Worm (Caenorhabditis elegans) whole organism, mixed stage, embryonic: ENCODE results near the gene fsn-1.

Experiments used
- blmp-1 ChIP-seq: fragments of 150-350 bp; optimal IDR thresholded peaks from 2 replicates; lab custom pipeline; 2014; ENCODE audit warnings: missing biosample characterization, missing genetic modification characterization
- ces-1 ChIP-seq: fragments of 150-350 bp; optimal IDR thresholded peaks from 2 replicates; lab custom pipeline; 2014; ENCODE audit warnings: missing biosample characterization, missing genetic modification reagents, missing genetic modification characterization
- nhr-12 ChIP-seq: fragments of 150-350 bp; optimal IDR thresholded peaks from 2 replicates; lab custom pipeline; 2014; ENCODE audit warnings: missing biosample characterization, missing genetic modification characterization
- nhr-28 ChIP-seq: fragments of 150-350 bp; optimal IDR thresholded peaks from 2 replicates; lab custom pipeline; 2014; ENCODE audit warnings: missing biosample characterization, missing genetic modification characterization
- sptf-1 ChIP-seq: sonication (generic microtip); optimal IDR thresholded peaks from 2 replicates; lab custom pipeline; 2017; ENCODE audit warnings: mild to moderate bottlenecking, missing genetic modification characterization, moderate library complexity, missing compliant biosample characterization

DNA sequence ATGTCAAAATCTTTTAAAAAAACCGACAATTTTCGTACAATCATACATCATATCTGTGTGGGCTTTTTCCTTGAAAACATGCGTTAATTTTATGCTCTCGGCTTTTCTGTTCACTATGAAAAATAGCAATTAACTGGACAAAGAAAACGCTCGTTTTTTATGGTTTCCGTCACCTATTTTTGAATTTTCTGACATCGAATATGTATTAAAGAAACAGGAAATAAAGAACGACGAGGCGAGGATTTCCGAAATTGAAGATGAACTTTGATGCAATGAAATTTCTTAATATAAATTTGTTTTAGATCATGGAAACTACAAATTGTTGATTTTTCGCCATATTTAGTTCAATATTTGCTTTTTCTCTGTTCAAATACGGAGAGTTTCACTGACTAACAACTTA lies 46.8 kb downstream of the fsn-1 start:
- TF ChIP-seq blmp-1 (no peak), nhr-28 (tag; lab: Kevin White, UChicago) (no peak), nhr-12 (tag; lab: Kevin White, UChicago) (no peak), ces-1 (GFP tag; lab: Kevin White, UChicago) (no peak), sptf-1 (tag; lab: Kevin White, UChicago) (no peak)
